Worm (Caenorhabditis elegans) whole organism, mixed stage, embryonic: ENCODE measurements around the gene srd-5.

Experiments
- blmp-1 ChIP-seq: fragments of 150-350 bp; optimal IDR thresholded peaks from 2 replicates; lab custom pipeline; 2014; ENCODE audit warnings: missing biosample characterization, missing genetic modification characterization
- ces-1 ChIP-seq: fragments of 150-350 bp; optimal IDR thresholded peaks from 2 replicates; lab custom pipeline; 2014; ENCODE audit warnings: missing biosample characterization, missing genetic modification reagents, missing genetic modification characterization
- cnd-1 ChIP-seq: fragments of 200-800 bp; sonication (Bioruptor generic); optimal IDR thresholded peaks from 2 replicates; lab custom pipeline; 2018; ENCODE audit warnings: mild to moderate bottlenecking, missing genetic modification characterization, missing compliant biosample characterization
- drap-1 ChIP-seq: fragments of 200-800 bp; sonication (Bioruptor generic); optimal IDR thresholded peaks from 3 replicates; lab custom pipeline; 2018; ENCODE audit warnings: mild to moderate bottlenecking, missing genetic modification characterization, missing compliant biosample characterization
- elt-1 ChIP-seq: sonication (generic microtip); optimal IDR thresholded peaks from 2 replicates; lab custom pipeline; 2017; ENCODE audit warnings: missing genetic modification characterization, mild to moderate bottlenecking, missing compliant biosample characterization, antibody characterized with exemption, moderate library complexity, borderline replicate concordance; ENCODE audit not compliant: insufficient read depth
- flh-1 ChIP-seq: fragments of 200-800 bp; sonication (Bioruptor generic); optimal IDR thresholded peaks from 2 replicates; lab custom pipeline; 2018; ENCODE audit warnings: mild to moderate bottlenecking, missing genetic modification characterization, moderate library complexity, missing compliant biosample characterization
- ham-2 ChIP-seq: fragments of 200-800 bp; sonication (Bioruptor generic); optimal IDR thresholded peaks from 2 replicates; lab custom pipeline; 2018; ENCODE audit warnings: mild to moderate bottlenecking, missing genetic modification characterization, missing compliant biosample characterization
- hlh-1 ChIP-seq: fragments of 150-350 bp; optimal IDR thresholded peaks from 2 replicates; lab custom pipeline; 2014; ENCODE audit warnings: missing biosample characterization, missing genetic modification reagents, missing genetic modification characterization
- lin-32 ChIP-seq: fragments of 200-800 bp; sonication (Bioruptor generic); optimal IDR thresholded peaks from 2 replicates; lab custom pipeline; 2018; ENCODE audit warnings: mild to moderate bottlenecking, missing genetic modification characterization, missing compliant biosample characterization
- nhr-2 ChIP-seq: fragments of 150-350 bp; optimal IDR thresholded peaks from 2 replicates; lab custom pipeline; 2014; ENCODE audit warnings: missing biosample characterization, missing genetic modification characterization
- nhr-28 ChIP-seq: fragments of 150-350 bp; optimal IDR thresholded peaks from 2 replicates; lab custom pipeline; 2014; ENCODE audit warnings: missing biosample characterization, missing genetic modification characterization
- pha-4 ChIP-seq: fragments of 150-350 bp; optimal IDR thresholded peaks from 2 replicates; lab custom pipeline; 2018; ENCODE audit warnings: missing biosample characterization, missing genetic modification reagents, missing genetic modification characterization
- sem-2 ChIP-seq: fragments of 200-800 bp; sonication (Bioruptor generic); optimal IDR thresholded peaks from 2 replicates; lab custom pipeline; 2018; ENCODE audit warnings: mild to moderate bottlenecking, missing genetic modification characterization, missing compliant biosample characterization
- sptf-1 ChIP-seq: sonication (generic microtip); optimal IDR thresholded peaks from 2 replicates; lab custom pipeline; 2017; ENCODE audit warnings: mild to moderate bottlenecking, missing genetic modification characterization, moderate library complexity, missing compliant biosample characterization
- tbx-8 ChIP-seq: fragments of 200-800 bp; sonication (Bioruptor generic); optimal IDR thresholded peaks from 2 replicates; lab custom pipeline; 2018; ENCODE audit warnings: mild to moderate bottlenecking, missing genetic modification characterization, moderate library complexity, missing compliant biosample characterization
- unc-120 ChIP-seq: sonication (generic microtip); optimal IDR thresholded peaks from 2 replicates; lab custom pipeline; 2017; ENCODE audit warnings: missing genetic modification characterization, missing compliant biosample characterization; ENCODE audit not compliant: poor library complexity, severe bottlenecking
- unc-39 ChIP-seq: fragments of 150-350 bp; optimal IDR thresholded peaks from 2 replicates; lab custom pipeline; 2014; ENCODE audit warnings: missing biosample characterization, missing genetic modification characterization
- unc-62 ChIP-seq: fragments of 150-350 bp; optimal IDR thresholded peaks from 2 replicates; lab custom pipeline; 2014; ENCODE audit warnings: missing biosample characterization, missing genetic modification reagents, missing genetic modification characterization
- zip-8 ChIP-seq: fragments of 150-350 bp; optimal IDR thresholded peaks from 2 replicates; lab custom pipeline; 2014; ENCODE audit warnings: missing biosample characterization, missing genetic modification characterization
- ztf-11 ChIP-seq: fragments of 150-350 bp; optimal IDR thresholded peaks from 2 replicates; lab custom pipeline; 2014; ENCODE audit warnings: missing biosample characterization, missing genetic modification characterization

The srd-5 gene

DNA sequence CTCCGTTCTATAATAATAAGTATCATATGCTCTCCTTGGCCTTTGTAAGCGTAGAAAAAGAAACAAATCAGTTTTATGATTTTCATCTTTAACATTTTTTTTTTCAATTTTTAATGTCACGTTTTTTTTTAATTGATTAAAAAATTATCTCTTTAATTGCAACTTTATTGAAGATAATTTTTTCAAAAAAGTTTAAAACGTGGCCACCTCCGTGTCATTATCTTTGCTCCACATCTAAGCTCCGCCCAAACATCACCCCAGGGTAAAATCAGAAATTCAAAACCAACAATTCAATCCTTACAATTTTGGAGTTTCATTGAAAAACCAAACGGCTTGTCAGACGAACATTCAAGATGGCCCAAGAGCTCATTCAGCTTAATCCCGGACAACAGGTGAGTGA, 42.7 kb downstream of the srd-5 start, which contains the start of gene ttbk-8.2:
Gene ttbk-8.2 (plus strand): TSS at position 301 of the 400 bp plus-strand sequence.
- TF ChIP-seq unc-62 (GFP tag; lab: Kevin White, UChicago), result no peak
- TF ChIP-seq blmp-1 (tag; lab: Kevin White, UChicago), result no peak
- no peak for TF ChIP-seq unc-120 (tag; lab: Kevin White, UChicago)
- TF ChIP-seq nhr-2, result no peak
- no peak for TF ChIP-seq pha-4 (tag; lab: Kevin White, UChicago)
- no peak for TF ChIP-seq lin-32 (GFP tag; lab: Kevin White, UChicago)
- TF ChIP-seq drap-1 (GFP tag; lab: Kevin White, UChicago), result no peak
- TF ChIP-seq sem-2 (GFP tag; lab: Kevin White, UChicago), result no peak
- TF ChIP-seq nhr-28 (tag; lab: Kevin White, UChicago), result no peak
- TF ChIP-seq ham-2 (GFP tag; lab: Kevin White, UChicago), result no peak
- no peak for TF ChIP-seq sptf-1

ce11 chrIV:5630156-5630555, 44.2 kb downstream of the srd-5 start, which contains the start of gene srd-12:
Gene srd-12 (minus strand): TSS chrIV:5630256.
- TF ChIP-seq cnd-1 (tag; lab: Kevin White, UChicago) (no peak), zip-8 (tag; lab: Kevin White, UChicago) (no peak), ces-1 (GFP tag; lab: Kevin White, UChicago) (no peak), nhr-28 (tag; lab: Kevin White, UChicago) (no peak), drap-1 (GFP tag; lab: Kevin White, UChicago) (no peak), flh-1 (GFP tag; lab: Kevin White, UChicago) (no peak), pha-4 (tag; lab: Kevin White, UChicago) (no peak), elt-1 (tag; lab: Kevin White, UChicago) (no peak), hlh-1 (no peak), tbx-8 (GFP tag; lab: Kevin White, UChicago) (no peak), ztf-11 (tag; lab: Kevin White, UChicago) (no peak)

DNA sequence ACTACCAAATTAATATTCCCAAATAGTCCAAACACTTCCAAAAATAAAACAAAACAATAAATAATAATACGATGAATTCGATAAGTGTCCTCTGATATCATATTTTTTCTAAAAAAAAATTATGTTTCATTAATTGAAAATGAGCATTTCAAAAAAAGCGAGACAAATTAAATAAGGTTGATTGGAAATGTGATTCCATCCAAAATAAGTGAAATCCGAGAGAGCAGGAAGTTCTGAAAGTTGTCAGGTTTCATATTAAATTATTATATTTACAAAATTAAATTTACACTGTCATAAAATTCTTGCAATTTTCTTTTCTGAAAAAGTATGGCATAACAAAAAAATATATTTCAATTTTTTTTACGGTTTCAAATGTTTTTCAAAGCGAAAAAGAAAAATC, 47.3 kb downstream of the srd-5 start, which contains the start of gene srsx-14:
Gene srsx-14 (minus strand): TSS at position 101 of the 400 bp plus-strand sequence.
- no peak for TF ChIP-seq tbx-8 (GFP tag; lab: Kevin White, UChicago)

- no peak for TF ChIP-seq ztf-11 (tag; lab: Kevin White, UChicago)
- no peak for TF ChIP-seq unc-39 (tag; lab: Kevin White, UChicago)
- no peak for TF ChIP-seq ces-1 (GFP tag; lab: Kevin White, UChicago)
Measured at ce11 chrIV:5623718-5624117, 50.6 kb downstream of the srd-5 start, which contains the start of gene srsx-15. Gene srsx-15 (minus strand): TSS chrIV:5623818.
